Fruit fly (Drosophila melanogaster) whole organism, prepupa: ENCODE results near the gene AdoR.

Experiments
- Blimp-1 ChIP-seq: fragments of 200-800 bp; sonication (Bioruptor generic); optimal IDR thresholded peaks from 3 replicates; lab custom pipeline; 2017; ENCODE audit warnings: missing biosample characterization, missing genetic modification characterization, mild to moderate bottlenecking, moderate library complexity, missing genetic modification reagents
- CG10669 ChIP-seq: fragments of 200-800 bp; sonication (Bioruptor generic); optimal IDR thresholded peaks from 3 replicates; lab custom pipeline; 2018; ENCODE audit warnings: missing biosample characterization, mild to moderate bottlenecking, missing genetic modification characterization, moderate library complexity
- CG11762 ChIP-seq: fragments of 200-800 bp; sonication (Bioruptor generic); optimal IDR thresholded peaks from 3 replicates; lab custom pipeline; 2016; ENCODE audit warnings: missing biosample characterization, missing genetic modification characterization; ENCODE audit not compliant: insufficient read depth
- CG11902 ChIP-seq: fragments of 200-800 bp; sonication (Bioruptor generic); optimal IDR thresholded peaks from 3 replicates; lab custom pipeline; 2016; ENCODE audit warnings: missing biosample characterization, missing genetic modification characterization
- CG15336 ChIP-seq: fragments of 200-800 bp; sonication (Bioruptor generic); IDR thresholded peaks from 2 replicates; pipeline ENCODE4 v1.3.6; 2022; ENCODE audit warnings: missing biosample characterization, missing genetic modification characterization
- CG3032 ChIP-seq: fragments of 200-800 bp; optimal IDR thresholded peaks from 2 replicates; lab custom pipeline; 2019; ENCODE audit warnings: missing biosample characterization, mild to moderate bottlenecking, missing genetic modification characterization, moderate library complexity
- CG32006 ChIP-seq: fragments of 200-800 bp; sonication (Bioruptor generic); optimal IDR thresholded peaks from 3 replicates; lab custom pipeline; 2017; ENCODE audit warnings: missing biosample characterization, mild to moderate bottlenecking, missing genetic modification characterization
- CG6163 ChIP-seq: fragments of 200-800 bp; sonication (Bioruptor generic); IDR thresholded peaks from 3 replicates; pipeline ENCODE4 v1.3.6; 2022; ENCODE audit warnings: missing biosample characterization, missing genetic modification characterization
- CG6808 ChIP-seq: fragments of 200-800 bp; sonication (Bioruptor generic); optimal IDR thresholded peaks from 3 replicates; lab custom pipeline; 2017; ENCODE audit warnings: missing biosample characterization, missing genetic modification characterization, mild to moderate bottlenecking, moderate library complexity, missing genetic modification reagents
- CG7368 ChIP-seq: fragments of 200-800 bp; sonication (Bioruptor generic); optimal IDR thresholded peaks from 3 replicates; lab custom pipeline; 2016; ENCODE audit warnings: missing biosample characterization, missing genetic modification characterization
- CG8632 ChIP-seq: fragments of 200-800 bp; sonication (Bioruptor generic); optimal IDR thresholded peaks from 3 replicates; lab custom pipeline; 2016; ENCODE audit warnings: missing biosample characterization, missing genetic modification characterization
- Eip75B ChIP-seq: fragments of 200-800 bp; sonication (Bioruptor generic); optimal IDR thresholded peaks from 3 replicates; lab custom pipeline; 2016; ENCODE audit warnings: missing biosample characterization, missing genetic modification characterization
- Eip93F ChIP-seq: fragments of 200-800 bp; sonication (Bioruptor generic); optimal IDR thresholded peaks from 2 replicates; lab custom pipeline; 2016; ENCODE audit warnings: missing biosample characterization, mild to moderate bottlenecking, missing genetic modification characterization
- Ets21C ChIP-seq: fragments of 200-800 bp; sonication (Bioruptor generic); optimal IDR thresholded peaks from 3 replicates; lab custom pipeline; 2016; ENCODE audit warnings: missing biosample characterization, missing genetic modification characterization
- Ets96B ChIP-seq: fragments of 200-800 bp; optimal IDR thresholded peaks from 2 replicates; lab custom pipeline; 2019; ENCODE audit warnings: missing biosample characterization, mild to moderate bottlenecking, missing genetic modification characterization, moderate library complexity
- Gug ChIP-seq: fragments of 200-800 bp; sonication (Bioruptor generic); IDR thresholded peaks from 2 replicates; pipeline ENCODE4 v1.3.6; 2022; ENCODE audit warnings: missing biosample characterization, missing genetic modification characterization
- Hr38 ChIP-seq: sonication (Bioruptor generic); optimal IDR thresholded peaks from 2 replicates; lab custom pipeline; 2016; ENCODE audit warnings: missing biosample characterization, missing genetic modification characterization
- Hr4 ChIP-seq: fragments of 200-800 bp; sonication (Bioruptor generic); optimal IDR thresholded peaks from 3 replicates; lab custom pipeline; 2016; ENCODE audit warnings: missing biosample characterization, missing genetic modification characterization
- Met ChIP-seq: fragments of 200-800 bp; sonication (Bioruptor generic); optimal IDR thresholded peaks from 3 replicates; lab custom pipeline; 2016; ENCODE audit warnings: missing biosample characterization, missing genetic modification characterization
- Smox ChIP-seq: fragments of 200-800 bp; sonication (Bioruptor generic); optimal IDR thresholded peaks from 3 replicates; lab custom pipeline; 2016; ENCODE audit warnings: missing biosample characterization, missing genetic modification characterization
- Sox102F ChIP-seq: fragments of 200-800 bp; sonication (Bioruptor generic); optimal IDR thresholded peaks from 2 replicates; lab custom pipeline; 2016; ENCODE audit warnings: missing biosample characterization, mild to moderate bottlenecking, missing genetic modification characterization
- Sox15 ChIP-seq: fragments of 200-800 bp; sonication (Bioruptor generic); optimal IDR thresholded peaks from 3 replicates; lab custom pipeline; 2016; ENCODE audit warnings: missing biosample characterization, missing genetic modification characterization
- dsx ChIP-seq: fragments of 200-800 bp; optimal IDR thresholded peaks from 3 replicates; lab custom pipeline; 2019; ENCODE audit warnings: missing biosample characterization, mild to moderate bottlenecking, missing genetic modification characterization, moderate library complexity; ENCODE audit not compliant: poor library complexity, severe bottlenecking
- eg ChIP-seq: fragments of 200-800 bp; sonication (Bioruptor generic); IDR thresholded peaks from 3 replicates; pipeline ENCODE4 v1.3.6; 2022; ENCODE audit warnings: missing biosample characterization, missing genetic modification characterization
- fd85E ChIP-seq: fragments of 200-800 bp; sonication (Bioruptor generic); optimal IDR thresholded peaks from 3 replicates; lab custom pipeline; 2016; ENCODE audit warnings: missing biosample characterization, missing genetic modification characterization
- lz ChIP-seq: fragments of 200-800 bp; sonication (Bioruptor generic); optimal IDR thresholded peaks from 3 replicates; lab custom pipeline; 2016; ENCODE audit warnings: missing biosample characterization, missing genetic modification characterization
- net ChIP-seq: fragments of 200-800 bp; sonication (Bioruptor generic); optimal IDR thresholded peaks from 3 replicates; lab custom pipeline; 2016; ENCODE audit warnings: missing biosample characterization, missing genetic modification characterization
- pdm3 ChIP-seq: fragments of 200-800 bp; sonication (Bioruptor generic); optimal IDR thresholded peaks from 3 replicates; lab custom pipeline; 2016; ENCODE audit warnings: missing biosample characterization, missing genetic modification characterization
- salr ChIP-seq, 2 experiments: fragments of 200-800 bp; sonication (Bioruptor generic); optimal IDR thresholded peaks; 3 replicates each; lab custom pipeline; 2016 to 2018; ENCODE audit warnings: missing biosample characterization in 2 of 2, missing genetic modification characterization in 2 of 2, mild to moderate bottlenecking in 1 of 2
- ss ChIP-seq, 2 experiments: fragments of 200-800 bp; sonication (Bioruptor generic); optimal IDR thresholded peaks; 2 replicates in 1 of 2; 3 replicates in 1 of 2; lab custom pipeline; 2017 to 2018; ENCODE audit warnings: mild to moderate bottlenecking in 2 of 2, missing biosample characterization in 2 of 2, missing genetic modification characterization in 2 of 2, moderate library complexity in 1 of 2
- svp ChIP-seq: fragments of 200-800 bp; sonication (Bioruptor generic); peaks from one replicate; lab custom pipeline; 2016; ENCODE audit warnings: missing biosample characterization, missing genetic modification characterization
- topi ChIP-seq: fragments of 200-800 bp; sonication (Bioruptor generic); optimal IDR thresholded peaks from 3 replicates; lab custom pipeline; 2016; ENCODE audit warnings: missing biosample characterization, missing genetic modification characterization

The AdoR gene

dm6 chr3R:30134063-30135047, 15.1 kb downstream of the AdoR start, which contains the start of gene Tpi (continued):
- TF ChIP-seq CG10669 (GFP tag; lab: Kevin White, UChicago) (no peak), CG8632 (peak; percentile 34), Smox (GFP tag; lab: Kevin White, UChicago) (peak; percentile 66), Sox15 (GFP tag; lab: Kevin White, UChicago) (peak; percentile 27), fd85E (GFP tag; lab: Kevin White, UChicago) (no peak), Met (GFP tag; lab: Kevin White, UChicago) (peak; percentile 47), CG6808 (GFP tag; lab: Kevin White, UChicago) (no peak), ss (GFP tag; optimal IDR thresholded peaks at IDR 0.05; lab: Kevin White, UChicago) (no peak), pdm3 (GFP tag; lab: Kevin White, UChicago) (peak; percentile 78), salr (GFP tag; optimal IDR thresholded peaks at IDR 0.05; lab: Kevin White, UChicago) (no peak), CG3032 (no peak), Gug (GFP tag; lab: Robert Waterston, UW) (no peak), Ets96B (tag; lab: Kevin White, UChicago) (no peak), Sox102F (GFP tag; lab: Kevin White, UChicago) (peak; percentile 80), CG11762 (GFP tag; lab: Kevin White, UChicago) (no peak), topi (GFP tag; lab: Kevin White, UChicago) (peak; percentile 43), Ets21C (GFP tag; lab: Kevin White, UChicago) (peak; percentile 54), Eip75B (GFP tag; lab: Kevin White, UChicago) (peak; percentile 27), net (peak; percentile 70), lz (peak; percentile 65), CG15336 (GFP tag; lab: Robert Waterston, UW) (peak; percentile 81), CG11902 (GFP tag; lab: Kevin White, UChicago) (no peak), dsx (GFP tag; lab: Kevin White, UChicago) (no peak), CG32006 (GFP tag; lab: Kevin White, UChicago) (peak; percentile 73), Eip93F (GFP tag; lab: Kevin White, UChicago) (no peak), CG6163 (GFP tag; lab: Robert Waterston, UW) (peak; percentile 66), eg (peak; percentile 72), Hr4 (GFP tag; lab: Kevin White, UChicago) (peak; percentile 86), CG7368 (GFP tag; lab: Kevin White, UChicago) (peak; percentile 16), Hr38 (no peak)

dm6 chr3R:30132295-30132694, 17.1 kb downstream of the AdoR start, which contains the start of gene CG31029:
Gene CG31029 (minus strand): TSS chr3R:30132395.
- TF ChIP-seq CG11762 (GFP tag; lab: Kevin White, UChicago), result no peak
- peak; percentile 15 for TF ChIP-seq svp (GFP tag; lab: Kevin White, UChicago)

dm6 chr3R:30129019-30129418, 20.4 kb downstream of the AdoR start, which contains the start of gene Ppi1:
Gene Ppi1 (minus strand): TSS chr3R:30129119.
- TF ChIP-seq CG11762 (GFP tag; lab: Kevin White, UChicago), result no peak
- TF ChIP-seq dsx (GFP tag; lab: Kevin White, UChicago), result no peak
- TF ChIP-seq Hr4 (GFP tag; lab: Kevin White, UChicago), result no peak

dm6 chr3R:30124635-30125034, 24.8 kb downstream of the AdoR start, which contains the start of gene CG45073:
Gene CG45073 (minus strand): TSS chr3R:30124735.
- no peak for TF ChIP-seq Blimp-1 (GFP tag; lab: Kevin White, UChicago)
